Worm (Caenorhabditis elegans): ENCODE measurements around the gene F25B5.3.

ce11 chrIII:5914717-5915116, 34.0 kb upstream of the F25B5.3 start:
- no peak for TF ChIP-seq ztf-11 (tag; optimal IDR thresholded peaks at IDR 0.05)
- TF ChIP-seq lin-39 (tag; optimal IDR thresholded peaks at IDR 0.05), result no peak
- TF ChIP-seq spr-3 (GFP tag; optimal IDR thresholded peaks at IDR 0.05), result no peak
- TF ChIP-seq nhr-76 (tag; optimal IDR thresholded peaks at IDR 0.05), result no peak
- no peak for TF ChIP-seq lin-1 (GFP tag; IDR thresholded peaks at IDR 0.05)
- no peak for TF ChIP-seq lir-3 (tag; optimal IDR thresholded peaks at IDR 0.05)
- no peak for TF ChIP-seq lim-7 (GFP tag; IDR thresholded peaks at IDR 0.05)
- TF ChIP-seq ztf-7 (tag; optimal IDR thresholded peaks at IDR 0.05), result no peak
- no peak for TF ChIP-seq Y48G9A.11 (GFP tag; IDR thresholded peaks at IDR 0.05)
- TF ChIP-seq skn-1 (tag; optimal IDR thresholded peaks at IDR 0.05), result no peak
- TF ChIP-seq egl-27 (tag; optimal IDR thresholded peaks at IDR 0.05), result no peak
- TF ChIP-seq lsy-2 (tag; optimal IDR thresholded peaks at IDR 0.05), result peak in 1 of 2 experiments; percentile 9
- TF ChIP-seq nhr-41 (GFP tag; IDR thresholded peaks at IDR 0.05), result no peak
- TF ChIP-seq fos-1 (tag; optimal IDR thresholded peaks at IDR 0.05), result no peak

Data from whole organism, L4 larva.